Fruit fly (Drosophila melanogaster) whole organism, wandering third instar larva: ENCODE results near the gene CG5882.

ENCODE experiments used
- Hr78 ChIP-seq: fragments of >200 bp; optimal IDR thresholded peaks from 2 replicates; lab custom pipeline; 2017; ENCODE audit warnings: missing biosample characterization, missing genetic modification characterization
- OdsH ChIP-seq: fragments of 200-800 bp; sonication (Bioruptor generic); optimal IDR thresholded peaks from 2 replicates; lab custom pipeline; 2016; ENCODE audit warnings: missing biosample characterization, mild to moderate bottlenecking, missing genetic modification characterization
- Sp1 ChIP-seq: fragments of 200-800 bp; sonication (Bioruptor generic); optimal IDR thresholded peaks from 3 replicates; lab custom pipeline; 2019; ENCODE audit warnings: missing biosample characterization, mild to moderate bottlenecking, missing genetic modification characterization, moderate library complexity
- br ChIP-seq: fragments of 200-800 bp; sonication (Bioruptor generic); optimal IDR thresholded peaks from 2 replicates; lab custom pipeline; 2016; ENCODE audit warnings: missing biosample characterization, missing genetic modification characterization
- dl ChIP-seq, 2 experiments: fragments of 175-275, 200-275 bp in 1 of 2; fragments of 200-275 bp in 1 of 2; sonication (Bioruptor generic); optimal IDR thresholded peaks; lab custom pipeline; 2018; ENCODE audit warnings: mild to moderate bottlenecking in 2 of 2, missing biosample characterization in 2 of 2, missing genetic modification characterization in 2 of 2, moderate library complexity in 2 of 2; ENCODE audit not compliant: partially characterized antibody in 2 of 2, insufficient read depth in 1 of 2
- h ChIP-seq: fragments of 200-800 bp; sonication (Bioruptor generic); optimal IDR thresholded peaks from 3 replicates; lab custom pipeline; 2016; ENCODE audit warnings: missing biosample characterization, mild to moderate bottlenecking, missing genetic modification characterization
- lola ChIP-seq: fragments of >200 bp; optimal IDR thresholded peaks from 2 replicates; lab custom pipeline; 2017; ENCODE audit warnings: missing biosample characterization, missing genetic modification characterization
- psq ChIP-seq: fragments of 200-800 bp; sonication (Bioruptor generic); optimal IDR thresholded peaks from 3 replicates; lab custom pipeline; 2017; ENCODE audit warnings: missing biosample characterization, mild to moderate bottlenecking, missing genetic modification characterization, moderate library complexity
- usp ChIP-seq: fragments of >200 bp; optimal IDR thresholded peaks from 2 replicates; lab custom pipeline; 2017; ENCODE audit warnings: missing biosample characterization, missing genetic modification characterization

- TF ChIP-seq h (no peak), lola (GFP tag; lab: Kevin White, UChicago) (no peak), OdsH (GFP tag; lab: Kevin White, UChicago) (no peak), Hr78 (GFP tag; lab: Kevin White, UChicago) (no peak), Sp1 (GFP tag; lab: Kevin White, UChicago) (no peak), psq (no peak), dl (GFP tag; optimal IDR thresholded peaks at IDR 0.05; lab: Kevin White, UChicago; ENCODE audit: insufficient read depth in 1 of 2, partially characterized antibody in 2 of 2) (no peak), br (GFP tag; lab: Kevin White, UChicago) (no peak), usp (no peak)
Measured at dm6 chr3R:27099579-27099978, 18.9 kb upstream of the CG5882 start, which contains the start of gene eater.
